Worm (Caenorhabditis elegans) whole organism, young adult: ENCODE data around the gene ZC190.10.
"Not testable (repeated sequence)": the region's sequence is repeated elsewhere in the genome, so short reads cannot be mapped to it uniquely, and the experiment has no call there.

Experiments used
- B0261.1 ChIP-seq: sonication (generic microtip); optimal IDR thresholded peaks from 2 replicates; lab custom pipeline; 2016; ENCODE audit warnings: mild to moderate bottlenecking, missing genetic modification characterization, moderate library complexity, missing compliant biosample characterization
- B0336.3 ChIP-seq: fragments of 200-800 bp; sonication (Bioruptor generic); IDR thresholded peaks from 2 replicates; pipeline ENCODE4 v1.3.6; 2022; ENCODE audit warnings: missing genetic modification characterization, missing compliant biosample characterization
- C06A6.2 ChIP-seq: fragments of 200-800 bp; sonication (Bioruptor generic); conservative IDR thresholded peaks from 2 replicates; pipeline ENCODE4 v1.3.6; 2022; ENCODE audit warnings: missing genetic modification characterization, missing compliant biosample characterization
- F10E7.11 ChIP-seq: sonication (generic microtip); optimal IDR thresholded peaks from 2 replicates; lab custom pipeline; 2017; ENCODE audit warnings: mild to moderate bottlenecking, missing genetic modification characterization, moderate library complexity, missing compliant biosample characterization
- F23B12.7 ChIP-seq: sonication (generic microtip); optimal IDR thresholded peaks from 2 replicates; lab custom pipeline; 2017; ENCODE audit warnings: missing genetic modification characterization, mild to moderate bottlenecking, missing compliant biosample characterization, antibody characterized with exemption, moderate library complexity; ENCODE audit not compliant: insufficient read depth
- F52B5.7 ChIP-seq: sonication (generic microtip); optimal IDR thresholded peaks from 2 replicates; lab custom pipeline; 2016; ENCODE audit warnings: mild to moderate bottlenecking, missing genetic modification characterization, missing compliant biosample characterization
- F55B11.4 ChIP-seq: sonication (generic microtip); optimal IDR thresholded peaks from 2 replicates; lab custom pipeline; 2016; ENCODE audit warnings: missing compliant biosample characterization, missing genetic modification characterization, borderline replicate concordance; ENCODE audit not compliant: insufficient read depth
- F57C9.4 ChIP-seq: sonication (generic microtip); optimal IDR thresholded peaks from 2 replicates; lab custom pipeline; 2017; ENCODE audit warnings: mild to moderate bottlenecking, missing genetic modification characterization, missing compliant biosample characterization
- K12H6.12 ChIP-seq: fragments of 200-800 bp; sonication (Bioruptor generic); optimal IDR thresholded peaks from 2 replicates; lab custom pipeline; 2018; ENCODE audit warnings: mild to moderate bottlenecking, missing genetic modification characterization, missing compliant biosample characterization
- Y95B8A.8 ChIP-seq: fragments of 200-800 bp; sonication (Bioruptor generic); IDR thresholded peaks from 2 replicates; pipeline ENCODE4 v1.3.6; 2022; ENCODE audit warnings: missing genetic modification reagents, missing genetic modification characterization, missing compliant biosample characterization
- akir-1 ChIP-seq: fragments of 200-800 bp; sonication (Bioruptor generic); optimal IDR thresholded peaks from 2 replicates; lab custom pipeline; 2018; ENCODE audit warnings: mild to moderate bottlenecking, missing genetic modification characterization, moderate library complexity, missing compliant biosample characterization
- bed-2 ChIP-seq: fragments of 200-800 bp; sonication (Bioruptor generic); IDR thresholded peaks from 2 replicates; pipeline ENCODE4 v1.3.6; 2022; ENCODE audit warnings: missing genetic modification reagents, missing genetic modification characterization, missing compliant biosample characterization
- cebp-2 ChIP-seq: fragments of 200-800 bp; sonication (Bioruptor generic); IDR thresholded peaks from 2 replicates; pipeline ENCODE4 v1.3.6; 2022; ENCODE audit warnings: missing genetic modification characterization, missing compliant biosample characterization
- ceh-58 ChIP-seq: fragments of 200-800 bp; sonication (Bioruptor generic); IDR thresholded peaks from 2 replicates; pipeline ENCODE4 v1.3.6; 2022; ENCODE audit warnings: missing genetic modification characterization, missing compliant biosample characterization
- ceh-79 ChIP-seq: sonication (generic microtip); optimal IDR thresholded peaks from 2 replicates; lab custom pipeline; 2017; ENCODE audit warnings: mild to moderate bottlenecking, missing genetic modification characterization, missing compliant biosample characterization
- dox-1 ChIP-seq: fragments of 200-800 bp; sonication (Bioruptor generic); IDR thresholded peaks from 2 replicates; pipeline ENCODE4 v1.3.6; 2022; ENCODE audit warnings: missing genetic modification reagents, missing genetic modification characterization, missing compliant biosample characterization
- egl-44 ChIP-seq: fragments of 200-800 bp; sonication (Bioruptor generic); IDR thresholded peaks from 2 replicates; pipeline ENCODE4 v1.3.6; 2022; ENCODE audit warnings: missing genetic modification reagents, missing genetic modification characterization, missing compliant biosample characterization
- hmg-20 ChIP-seq: fragments of 200-800 bp; sonication (Bioruptor generic); IDR thresholded peaks from 2 replicates; pipeline ENCODE4 v1.3.6; 2022; ENCODE audit warnings: missing genetic modification reagents, missing genetic modification characterization, missing compliant biosample characterization
- hrde-1 ChIP-seq: sonication (generic microtip); optimal IDR thresholded peaks from 2 replicates; lab custom pipeline; 2016; ENCODE audit warnings: missing genetic modification characterization, mild to moderate bottlenecking, missing compliant biosample characterization, moderate library complexity, missing genotype, missing genetic modification reagents, borderline replicate concordance
- lin-40 ChIP-seq: sonication (generic microtip); optimal IDR thresholded peaks from 2 replicates; lab custom pipeline; 2016; ENCODE audit warnings: missing genetic modification characterization, mild to moderate bottlenecking, missing compliant biosample characterization, missing genotype, missing genetic modification reagents
- lin-54 ChIP-seq: fragments of 200-800 bp; sonication (Bioruptor generic); optimal IDR thresholded peaks from 2 replicates; lab custom pipeline; 2018; ENCODE audit warnings: mild to moderate bottlenecking, missing genetic modification characterization, missing compliant biosample characterization
- lsy-27 ChIP-seq: sonication (generic microtip); optimal IDR thresholded peaks from 2 replicates; lab custom pipeline; 2017; ENCODE audit warnings: missing genetic modification characterization, mild to moderate bottlenecking, missing compliant biosample characterization, antibody characterized with exemption, missing genotype, borderline replicate concordance; ENCODE audit not compliant: insufficient read depth
- mcd-1 ChIP-seq: fragments of 200-800 bp; sonication (Bioruptor generic); IDR thresholded peaks from 2 replicates; pipeline ENCODE4 v1.3.6; 2022; ENCODE audit warnings: missing genetic modification reagents, missing genetic modification characterization, missing compliant biosample characterization
- nhr-179 ChIP-seq: sonication (generic microtip); optimal IDR thresholded peaks from 2 replicates; lab custom pipeline; 2016; ENCODE audit warnings: mild to moderate bottlenecking, missing genetic modification characterization, missing compliant biosample characterization
- nhr-80 ChIP-seq: sonication (generic microtip); optimal IDR thresholded peaks from 2 replicates; lab custom pipeline; 2016; ENCODE audit warnings: missing genetic modification characterization, missing compliant biosample characterization
- nhr-90 ChIP-seq: sonication (generic microtip); optimal IDR thresholded peaks from 2 replicates; lab custom pipeline; 2016; ENCODE audit warnings: missing genotype, mild to moderate bottlenecking, missing genetic modification characterization, missing compliant biosample characterization
- pbrm-1 ChIP-seq: fragments of 200-800 bp; sonication (Bioruptor generic); IDR thresholded peaks from 2 replicates; pipeline ENCODE4 v1.3.6; 2022; ENCODE audit warnings: missing genetic modification reagents, missing genetic modification characterization, missing compliant biosample characterization
- rcor-1 ChIP-seq: fragments of 200-800 bp; sonication (Bioruptor generic); IDR thresholded peaks from 2 replicates; pipeline ENCODE4 v1.3.6; 2022; ENCODE audit warnings: missing genetic modification reagents, missing genetic modification characterization, missing compliant biosample characterization
- snpc-1.3 ChIP-seq: sonication (generic microtip); optimal IDR thresholded peaks from 2 replicates; lab custom pipeline; 2017; ENCODE audit warnings: missing genetic modification characterization, mild to moderate bottlenecking, missing compliant biosample characterization, antibody characterized with exemption, moderate library complexity, missing genotype, missing genetic modification reagents; ENCODE audit not compliant: insufficient read depth
- snpc-3.4 ChIP-seq: sonication (generic microtip); optimal IDR thresholded peaks from 2 replicates; lab custom pipeline; 2017; ENCODE audit warnings: missing genetic modification characterization, mild to moderate bottlenecking, missing compliant biosample characterization, antibody characterized with exemption, moderate library complexity, missing genotype, missing genetic modification reagents
- sptf-2 ChIP-seq: fragments of 200-800 bp; sonication (Bioruptor generic); optimal IDR thresholded peaks from 2 replicates; lab custom pipeline; 2018; ENCODE audit warnings: mild to moderate bottlenecking, missing genetic modification characterization, missing compliant biosample characterization
- unc-62 ChIP-seq: fragments of 150-350 bp; optimal IDR thresholded peaks from 2 replicates; lab custom pipeline; 2014; ENCODE audit warnings: missing biosample characterization, missing genetic modification reagents, missing genetic modification characterization
- zim-3 ChIP-seq: sonication (generic microtip); optimal IDR thresholded peaks from 2 replicates; lab custom pipeline; 2017; ENCODE audit warnings: mild to moderate bottlenecking, missing genetic modification characterization, moderate library complexity, missing compliant biosample characterization
- ztf-25 ChIP-seq: fragments of 200-800 bp; sonication (Bioruptor generic); IDR thresholded peaks from 2 replicates; pipeline ENCODE4 v1.3.6; 2022; ENCODE audit warnings: missing genetic modification reagents, missing genetic modification characterization, missing compliant biosample characterization

Gene ZC190.10

DNA sequence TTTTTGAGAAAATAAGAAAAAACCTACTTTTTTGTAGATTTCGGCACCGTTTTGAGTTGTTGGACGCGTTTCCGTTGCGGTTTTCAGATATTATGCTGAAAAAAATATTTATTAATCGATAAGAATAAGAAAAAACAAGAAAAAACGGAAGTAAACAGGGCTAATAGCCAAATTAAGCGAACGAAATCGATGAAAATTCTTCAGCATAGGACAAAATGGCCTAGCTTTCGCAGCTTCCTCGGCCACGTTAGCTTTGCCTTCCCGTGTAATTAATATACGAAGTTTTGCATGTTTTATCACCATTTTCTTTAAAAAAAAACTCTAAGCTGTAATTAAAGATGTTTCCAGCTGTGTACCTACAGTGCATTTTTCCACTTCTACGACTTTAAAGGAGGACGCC, at the start of gene ZC190.10:
Gene ZC190.10 (minus strand): TSS at position 101 of the 400 bp plus-strand sequence.
- TF ChIP-seq zim-3 (tag; lab: Kevin White, UChicago); ceh-58; lin-54 (GFP tag; lab: Kevin White, UChicago): not testable (repeated sequence)
- TF ChIP-seq, all 124 proteins: peak for 0; not testable (repeated sequence) for 124

- no peak for TF ChIP-seq nhr-80
- TF ChIP-seq B0261.1 (tag; lab: Kevin White, UChicago): no peak
- no peak for TF ChIP-seq pbrm-1 (GFP tag; lab: Robert Waterston, UW)
- TF ChIP-seq unc-62 (GFP tag; lab: Kevin White, UChicago): no peak
- no peak for TF ChIP-seq hmg-20 (GFP tag; lab: Robert Waterston, UW)
- TF ChIP-seq, all 124 proteins: peak for 0
These were observed 49.7 kb upstream of the ZC190.10 start, which contains the start of gene B0507.6 for ce11 chrV:8745858-8746257. TSS of gene B0507.6 (plus strand) at chrV:8746158.

DNA sequence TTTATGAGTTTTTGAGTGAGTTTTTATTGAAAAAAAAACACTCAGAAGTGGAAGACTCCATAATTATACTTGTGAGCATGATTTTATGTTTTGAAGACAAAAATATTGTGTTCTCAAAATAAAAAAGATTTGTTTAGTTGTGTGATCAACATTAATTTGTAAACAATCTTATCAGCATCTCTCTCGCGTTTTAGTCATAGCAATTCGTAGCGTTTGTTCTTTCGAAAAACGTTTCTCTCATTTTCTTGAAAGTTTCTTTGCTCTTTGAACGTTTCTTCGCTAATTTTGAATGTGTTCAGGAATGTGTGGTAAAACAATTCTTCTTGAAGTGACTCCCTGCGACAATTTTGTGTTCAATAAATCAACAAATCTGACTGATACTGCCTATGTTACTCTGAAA, 43.0 kb upstream of the ZC190.10 start, which contains the start of gene ZC196.2:
Gene ZC196.2 (plus strand): TSS at position 301 of the 400 bp plus-strand sequence.
- TF ChIP-seq hrde-1: no peak
- no peak for TF ChIP-seq bed-2 (GFP tag; lab: Robert Waterston, UW)
- TF ChIP-seq ceh-79 (tag; lab: Kevin White, UChicago): no peak
- no peak for TF ChIP-seq F10E7.11 (tag; lab: Kevin White, UChicago)
- no peak for TF ChIP-seq snpc-1.3 (tag; lab: Kevin White, UChicago)
- TF ChIP-seq unc-62 (GFP tag; lab: Kevin White, UChicago): no peak
- no peak for TF ChIP-seq F55B11.4 (tag; lab: Kevin White, UChicago)
- TF ChIP-seq nhr-90: no peak
- no peak for TF ChIP-seq F57C9.4
- no peak for TF ChIP-seq lin-40 (tag; lab: Kevin White, UChicago)
- TF ChIP-seq mcd-1 (GFP tag; lab: Robert Waterston, UW): no peak
- no peak for TF ChIP-seq akir-1 (GFP tag; lab: Kevin White, UChicago)
- TF ChIP-seq lin-54 (GFP tag; lab: Kevin White, UChicago): no peak
- TF ChIP-seq C06A6.2 (GFP tag; lab: Robert Waterston, UW): no peak
- TF ChIP-seq F52B5.7 (tag; lab: Kevin White, UChicago): no peak
- TF ChIP-seq snpc-3.4 (tag; lab: Kevin White, UChicago): no peak
- TF ChIP-seq K12H6.12 (tag; lab: Kevin White, UChicago): no peak
- TF ChIP-seq ztf-25 (GFP tag; lab: Robert Waterston, UW): no peak
- no peak for TF ChIP-seq lsy-27 (tag; lab: Kevin White, UChicago)
- TF ChIP-seq nhr-179 (tag; lab: Kevin White, UChicago): no peak

DNA sequence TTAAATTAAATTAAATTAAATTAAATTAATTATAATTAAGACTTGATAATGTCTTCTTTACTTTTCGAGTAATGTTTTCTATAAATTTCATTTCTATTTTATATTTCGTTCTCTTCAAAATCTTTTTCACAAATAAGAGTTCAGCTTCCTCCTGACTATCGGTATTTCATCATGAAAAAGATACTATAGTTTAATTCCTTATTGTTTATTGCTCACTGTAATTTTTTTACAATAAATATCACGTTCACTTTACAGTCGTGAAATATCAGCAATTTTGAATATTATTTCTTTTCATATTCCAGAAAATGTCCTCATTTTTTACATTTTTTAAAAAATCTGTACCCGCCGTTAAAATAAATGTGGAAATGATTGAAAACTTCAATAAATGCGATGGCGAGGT, 40.3 kb upstream of the ZC190.10 start, which contains the start of gene ZC196.3:
Gene ZC196.3 (plus strand): TSS at position 301 of the 400 bp plus-strand sequence.
- TF ChIP-seq egl-44 (GFP tag; lab: Robert Waterston, UW) (no peak), B0336.3 (GFP tag; lab: Robert Waterston, UW) (no peak), cebp-2 (no peak), rcor-1 (GFP tag; lab: Robert Waterston, UW) (no peak), Y95B8A.8 (GFP tag; lab: Robert Waterston, UW) (no peak), sptf-2 (GFP tag; lab: Kevin White, UChicago) (no peak), zim-3 (tag; lab: Kevin White, UChicago) (no peak), F23B12.7 (no peak), dox-1 (no peak)
